Fruit fly (Drosophila melanogaster): ENCODE data around the gene Arr1.

DNA sequence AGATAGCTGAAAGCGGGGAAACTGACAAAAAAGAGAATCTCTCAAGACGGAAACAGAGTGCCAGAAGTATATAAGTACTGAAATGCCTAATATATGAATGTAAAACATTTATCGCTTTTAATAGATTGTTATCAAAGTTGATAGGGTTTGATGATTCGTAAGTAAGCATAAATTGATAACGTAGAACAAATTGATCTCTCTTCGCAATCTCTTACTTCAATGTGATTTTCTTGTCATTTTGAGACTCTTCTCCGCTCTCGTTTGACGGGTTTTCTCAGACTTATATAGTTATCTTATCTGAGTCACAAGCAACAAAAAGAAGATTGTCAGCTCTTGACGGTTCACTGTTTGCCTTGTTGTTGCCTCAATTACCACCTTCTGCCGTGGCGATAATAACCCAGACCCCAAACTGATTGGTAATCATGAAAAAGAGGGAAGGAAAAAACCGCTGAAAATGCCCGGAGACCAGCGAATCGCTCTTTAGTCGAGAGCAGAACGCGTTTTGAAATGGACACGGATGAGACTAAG is 36.2 kb downstream of the Arr1 start, which contains the start of gene CG15152:
- no peak for TF ChIP-seq CTCF (optimal IDR thresholded peaks at IDR 0.05)
- TF ChIP-seq CG8478 (optimal IDR thresholded peaks at IDR 0.05), result no peak

Measured in S2 (cell line).